Worm (Caenorhabditis elegans) whole organism, L3 larva: ENCODE measurements around the gene F17E9.15.

Experiments
- ZK546.5 ChIP-seq: sonication (generic microtip); optimal IDR thresholded peaks from 2 replicates; lab custom pipeline; 2017; ENCODE audit warnings: missing biosample characterization, missing genetic modification characterization
- egl-27 ChIP-seq: sonication (generic microtip); optimal IDR thresholded peaks from 4 replicates; lab custom pipeline; 2017; ENCODE audit warnings: missing biosample characterization, missing genetic modification reagents, missing genetic modification characterization
- nhr-11 ChIP-seq: fragments of 150-350 bp; optimal IDR thresholded peaks from 2 replicates; lab custom pipeline; 2014; ENCODE audit warnings: missing biosample characterization, missing genetic modification characterization
- nhr-12 ChIP-seq: fragments of 150-350 bp; optimal IDR thresholded peaks from 2 replicates; lab custom pipeline; 2014; ENCODE audit warnings: missing biosample characterization, missing genetic modification characterization

DNA sequence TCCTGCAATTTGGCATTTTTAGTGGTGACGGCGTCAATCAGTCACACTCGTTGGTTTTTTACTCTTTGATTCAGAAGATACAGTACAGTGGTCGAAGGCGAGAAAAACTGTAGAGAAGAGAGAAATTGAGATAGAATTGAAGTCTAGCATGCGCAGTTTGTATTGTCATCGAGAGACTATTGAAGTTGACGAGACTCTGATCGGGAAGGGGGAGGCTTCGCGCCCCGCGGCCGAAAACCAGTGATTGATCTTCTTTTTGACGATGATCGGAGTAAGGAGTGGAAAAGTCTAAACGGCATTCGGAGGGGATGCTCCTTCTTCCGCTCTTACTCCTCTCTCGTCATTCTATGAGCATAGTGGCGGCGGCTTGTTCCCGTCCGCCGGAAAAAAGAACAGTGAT, 45.3 kb upstream of the F17E9.15 start:
- no peak for TF ChIP-seq nhr-11 (tag; lab: Kevin White, UChicago)
- TF ChIP-seq nhr-12 (tag; lab: Kevin White, UChicago): no peak
- no peak for TF ChIP-seq ZK546.5 (tag; lab: Kevin White, UChicago)
- no peak for TF ChIP-seq egl-27 (tag; lab: Kevin White, UChicago)
